Worm (Caenorhabditis elegans) whole organism, early embryonic: ENCODE results near the gene Y69A2AR.31.

Experiments
- B0310.2 ChIP-seq: sonication (generic microtip); optimal IDR thresholded peaks from 2 replicates; lab custom pipeline; 2016; ENCODE audit warnings: mild to moderate bottlenecking, missing genetic modification characterization, missing compliant biosample characterization
- ama-1 ChIP-seq: fragments of 150-350 bp; optimal IDR thresholded peaks from 2 replicates; lab custom pipeline; 2014
- ceh-13 ChIP-seq: fragments of 200-800 bp; sonication (Bioruptor generic); optimal IDR thresholded peaks from 2 replicates; lab custom pipeline; 2018; ENCODE audit warnings: mild to moderate bottlenecking, missing genetic modification characterization, missing compliant biosample characterization
- ets-7 ChIP-seq: sonication (generic microtip); optimal IDR thresholded peaks from 2 replicates; lab custom pipeline; 2016; ENCODE audit warnings: missing genotype, missing genetic modification characterization, missing compliant biosample characterization
- hmg-4 ChIP-seq: fragments of 200-800 bp; sonication (Bioruptor generic); optimal IDR thresholded peaks from 2 replicates; lab custom pipeline; 2018; ENCODE audit warnings: mild to moderate bottlenecking, missing genetic modification characterization, missing compliant biosample characterization
- hnd-1 ChIP-seq: sonication (generic microtip); optimal IDR thresholded peaks from 2 replicates; lab custom pipeline; 2016; ENCODE audit warnings: missing genetic modification characterization, missing compliant biosample characterization
- pes-1 ChIP-seq: fragments of 200-800 bp; sonication (Bioruptor generic); IDR thresholded peaks from 2 replicates; pipeline ENCODE4 v1.3.6; 2022; ENCODE audit warnings: missing genetic modification reagents, missing genetic modification characterization, missing compliant biosample characterization
- scrt-1 ChIP-seq: fragments of 200-800 bp; sonication (Bioruptor generic); IDR thresholded peaks from 2 replicates; pipeline ENCODE4 v1.3.6; 2022; ENCODE audit warnings: missing genetic modification characterization, missing compliant biosample characterization

DNA sequence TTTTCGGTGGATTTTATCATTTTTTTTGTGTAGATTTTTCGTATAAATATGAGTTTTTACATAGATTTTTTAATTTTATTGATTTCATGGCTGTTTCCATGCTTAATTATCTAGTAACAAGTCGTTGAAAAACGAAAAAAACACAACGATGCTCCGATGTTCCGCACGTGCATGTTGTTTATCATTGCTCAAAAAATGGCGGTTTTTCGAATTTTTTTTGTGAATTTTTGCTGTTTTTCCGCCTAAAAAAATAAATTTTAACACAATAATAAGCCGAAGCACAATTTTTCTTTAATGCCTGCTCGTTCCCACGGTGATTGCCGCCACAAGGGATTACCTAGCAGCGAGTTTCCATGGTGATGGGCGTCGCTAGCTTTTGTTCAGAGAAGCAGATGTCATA lies 21.7 kb downstream of the Y69A2AR.31 start:
- TF ChIP-seq ceh-13 (no peak), hnd-1 (tag; lab: Kevin White, UChicago) (no peak), ama-1 (lab: Kevin White, UChicago) (no peak), hmg-4 (no peak), ets-7 (tag; lab: Kevin White, UChicago) (no peak), pes-1 (no peak), scrt-1 (GFP tag; lab: Robert Waterston, UW) (no peak), B0310.2 (tag; lab: Kevin White, UChicago) (no peak)
